Worm (Caenorhabditis elegans): ENCODE measurements around the gene ZK1307.8.

ZK1307.8 gene

ce11 chrII:9621913-9622348 lies 2.5 kb upstream of the ZK1307.8 start:
- TF ChIP-seq lin-35 (GFP tag; optimal IDR thresholded peaks at IDR 0.05): peak in 1 of 2 experiments; percentile 40
- TF ChIP-seq lin-14 (GFP tag; optimal IDR thresholded peaks at IDR 0.05): peak; percentile 39
- TF ChIP-seq nhr-71 (tag; optimal IDR thresholded peaks at IDR 0.05): peak; percentile 44
- peak; percentile 9 for TF ChIP-seq nhr-20 (tag; optimal IDR thresholded peaks at IDR 0.05)
- TF ChIP-seq lin-39 (tag; optimal IDR thresholded peaks at IDR 0.05): no peak
- no peak for TF ChIP-seq efl-1 (optimal IDR thresholded peaks at IDR 0.05)
- TF ChIP-seq efl-1 (GFP tag; optimal IDR thresholded peaks at IDR 0.05 in 1 of 2): peak in 1 of 2 experiments; percentile 94
- peak; percentile 23 for TF ChIP-seq blmp-1 (tag; optimal IDR thresholded peaks at IDR 0.05)
- TF ChIP-seq mdl-1 (tag; optimal IDR thresholded peaks at IDR 0.05): peak in 1 of 2 experiments; percentile 74
- no peak for TF ChIP-seq ces-1 (GFP tag; optimal IDR thresholded peaks at IDR 0.05)

- TF ChIP-seq nhr-85 (tag) (no peak), ceh-88 (GFP tag; IDR thresholded peaks at IDR 0.05) (no peak), tlp-1 (tag; optimal IDR thresholded peaks at IDR 0.05) (no peak), lsy-2 (tag; optimal IDR thresholded peaks at IDR 0.05) (no peak), rnt-1 (tag; optimal IDR thresholded peaks at IDR 0.05) (no peak)
Observed at ce11 chrII:9625930-9626329, 1.5 kb downstream of the ZK1307.8 start.

- TF ChIP-seq ceh-88 (GFP tag; IDR thresholded peaks at IDR 0.05) (no peak), ces-1 (GFP tag; optimal IDR thresholded peaks at IDR 0.05) (no peak), irx-1 (tag; optimal IDR thresholded peaks at IDR 0.05) (no peak), Y116A8C.19 (tag; optimal IDR thresholded peaks at IDR 0.05; ENCODE audit: borderline replicate concordance) (no peak), lin-39 (tag; optimal IDR thresholded peaks at IDR 0.05) (no peak), ceh-82 (tag; optimal IDR thresholded peaks at IDR 0.05) (no peak), ceh-90 (tag; optimal IDR thresholded peaks at IDR 0.05) (no peak), blmp-1 (tag; optimal IDR thresholded peaks at IDR 0.05) (no peak), swsn-7 (tag; optimal IDR thresholded peaks at IDR 0.05) (no peak), rnt-1 (tag; optimal IDR thresholded peaks at IDR 0.05) (no peak), hpl-2 (GFP tag; optimal IDR thresholded peaks at IDR 0.05) (no peak), aha-1 (tag; optimal IDR thresholded peaks at IDR 0.05) (no peak), zag-1 (tag; optimal IDR thresholded peaks at IDR 0.05) (no peak), hlh-17 (GFP tag; optimal IDR thresholded peaks at IDR 0.05; ENCODE audit: borderline replicate concordance) (no peak)
Observed at ce11 chrII:9636300-9636699, 11.9 kb downstream of the ZK1307.8 start, which contains the start of gene ZK1307.7. Gene ZK1307.7 (plus strand): TSS chrII:9636600.

- TF ChIP-seq unc-130 (tag; optimal IDR thresholded peaks at IDR 0.05) (no peak), lin-39 (tag; optimal IDR thresholded peaks at IDR 0.05) (no peak), nhr-20 (tag; optimal IDR thresholded peaks at IDR 0.05) (no peak), sox-4 (tag; optimal IDR thresholded peaks at IDR 0.05) (no peak), ztf-4 (tag; optimal IDR thresholded peaks at IDR 0.05) (no peak), fos-1 (tag; optimal IDR thresholded peaks at IDR 0.05) (no peak), nhr-77 (tag; optimal IDR thresholded peaks at IDR 0.05) (no peak), ces-1 (GFP tag; optimal IDR thresholded peaks at IDR 0.05) (no peak), xbp-1 (tag; optimal IDR thresholded peaks at IDR 0.05) (no peak), efl-1 (optimal IDR thresholded peaks at IDR 0.05) (no peak), efl-1 (GFP tag; optimal IDR thresholded peaks at IDR 0.05 in 1 of 2) (no peak), elt-3 (tag; optimal IDR thresholded peaks at IDR 0.05) (no peak), nhr-47 (tag; optimal IDR thresholded peaks at IDR 0.05) (no peak), sup-37 (GFP tag; optimal IDR thresholded peaks at IDR 0.05) (no peak), nhr-11 (tag; optimal IDR thresholded peaks at IDR 0.05) (no peak)
Observed at ce11 chrII:9644438-9644837, 20.0 kb downstream of the ZK1307.8 start, which contains the start of gene fzr-1. Gene fzr-1 (minus strand): TSS chrII:9644466.

ce11 chrII:9644940-9645634 lies 20.7 kb downstream of the ZK1307.8 start:
- TF ChIP-seq nhr-76 (tag; optimal IDR thresholded peaks at IDR 0.05) (no peak), mep-1 (tag; optimal IDR thresholded peaks at IDR 0.05) (peak; percentile 48), nhr-47 (tag; optimal IDR thresholded peaks at IDR 0.05) (no peak), ceh-63 (GFP tag; optimal IDR thresholded peaks at IDR 0.05) (no peak), elt-3 (tag; optimal IDR thresholded peaks at IDR 0.05) (peak in 1 of 6 experiments; percentile 24), fkh-4 (tag; optimal IDR thresholded peaks at IDR 0.05; ENCODE audit: borderline replicate concordance) (no peak), irx-1 (tag; optimal IDR thresholded peaks at IDR 0.05) (no peak), rnt-1 (tag; optimal IDR thresholded peaks at IDR 0.05) (peak; percentile 49), mdl-1 (tag; optimal IDR thresholded peaks at IDR 0.05) (no peak), mef-2 (tag; optimal IDR thresholded peaks at IDR 0.05) (no peak), ceh-90 (tag; optimal IDR thresholded peaks at IDR 0.05) (no peak), Y116A8C.19 (tag; optimal IDR thresholded peaks at IDR 0.05; ENCODE audit: borderline replicate concordance) (no peak), nhr-11 (tag; optimal IDR thresholded peaks at IDR 0.05) (no peak), hlh-4 (tag; optimal IDR thresholded peaks at IDR 0.05) (no peak), unc-30 (tag; optimal IDR thresholded peaks at IDR 0.05) (no peak), elt-2 (tag; optimal IDR thresholded peaks at IDR 0.05) (no peak), blmp-1 (tag; optimal IDR thresholded peaks at IDR 0.05) (peak; percentile 56), snpc-4 (tag; optimal IDR thresholded peaks at IDR 0.05) (no peak), lin-14 (GFP tag; optimal IDR thresholded peaks at IDR 0.05) (peak; percentile 50)

Measured in whole organism, L1 larva.